2 worm cellular contexts compared by ENCODE assay signal in the genomic region with DNA sequence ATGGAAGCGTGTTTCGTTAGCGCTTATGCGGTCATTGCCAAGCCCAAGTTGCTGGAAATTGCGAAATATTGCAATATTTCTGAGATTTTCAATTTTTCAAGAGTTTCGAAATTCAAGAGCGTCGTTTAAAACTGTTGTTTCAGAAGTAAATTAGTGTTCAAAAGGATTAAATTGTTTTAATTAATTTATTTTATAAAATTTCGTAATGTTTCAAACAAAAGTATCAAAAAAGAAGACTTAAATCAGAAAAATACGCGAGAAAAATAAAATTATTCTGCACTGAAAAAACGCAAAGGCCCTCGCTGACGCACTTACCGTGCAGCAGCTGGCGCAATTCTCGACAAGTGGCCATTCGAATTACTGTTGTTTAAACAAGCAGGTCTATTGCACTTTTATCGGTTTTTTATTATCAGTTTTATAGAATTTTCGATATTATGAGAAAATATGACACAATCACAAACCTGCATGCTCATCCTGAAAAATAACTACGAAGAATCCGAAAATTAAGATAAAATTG.
A peak's percentile ranks its signal among the peaks of the same experiment; 100 is the strongest.
TF ChIP-seq lines count a peak whose summit lies in the region.

A gene (minus strand): TSS at position 51 of the 517 bp plus-strand sequence.

TF ChIP-seq in whole organism, L1 larva, 84 proteins besides CTCF, POLR2A, EP300 and RAD21 (continued from another document):
- peak; percentile 63 for TF ChIP-seq egl-13 (tag; optimal IDR thresholded peaks at IDR 0.05; lab: Kevin White, UChicago)
- TF ChIP-seq nhr-237 (tag; optimal IDR thresholded peaks at IDR 0.05; lab: Kevin White, UChicago), result peak; percentile 13
- TF ChIP-seq lir-3 (tag; optimal IDR thresholded peaks at IDR 0.05; lab: Kevin White, UChicago; ENCODE audit: poor library complexity), result peak; percentile 10
- peak; percentile 83 for TF ChIP-seq xbp-1 (tag; optimal IDR thresholded peaks at IDR 0.05; lab: Kevin White, UChicago)
- no peak for TF ChIP-seq unc-30 (tag; optimal IDR thresholded peaks at IDR 0.05; lab: Kevin White, UChicago)
- peak; percentile 62 for TF ChIP-seq fkh-8 (tag; optimal IDR thresholded peaks at IDR 0.05; lab: Kevin White, UChicago)
- TF ChIP-seq fkh-4 (tag; optimal IDR thresholded peaks at IDR 0.05; lab: Kevin White, UChicago; ENCODE audit: borderline replicate concordance), result peak; percentile 34
- peak; percentile 37 for TF ChIP-seq nhr-77 (tag; optimal IDR thresholded peaks at IDR 0.05; lab: Kevin White, UChicago)
- TF ChIP-seq nhr-84 (tag; optimal IDR thresholded peaks at IDR 0.05; lab: Kevin White, UChicago), result no peak
- peak; percentile 14 for TF ChIP-seq ceh-8 (GFP tag; optimal IDR thresholded peaks at IDR 0.05; lab: Kevin White, UChicago)
- TF ChIP-seq C16A3.4 (tag; optimal IDR thresholded peaks at IDR 0.05; lab: Kevin White, UChicago), result peak; percentile 83
- TF ChIP-seq nhr-76 (tag; optimal IDR thresholded peaks at IDR 0.05; lab: Kevin White, UChicago), result no peak
- peak; percentile 72 for TF ChIP-seq zip-4 (GFP tag; optimal IDR thresholded peaks at IDR 0.05; lab: Kevin White, UChicago)
- peak; percentile 67 for TF ChIP-seq F16B12.6 (tag; optimal IDR thresholded peaks at IDR 0.05; lab: Kevin White, UChicago)
- peak; percentile 86 for TF ChIP-seq rnt-1 (tag; optimal IDR thresholded peaks at IDR 0.05; lab: Kevin White, UChicago)
- no peak for TF ChIP-seq unc-98 (GFP tag; IDR thresholded peaks at IDR 0.05; lab: Robert Waterston, UW)
- no peak for TF ChIP-seq Y116A8C.19 (tag; optimal IDR thresholded peaks at IDR 0.05; lab: Kevin White, UChicago; ENCODE audit: borderline replicate concordance)
- TF ChIP-seq efl-3 (GFP tag; optimal IDR thresholded peaks at IDR 0.05; lab: Kevin White, UChicago), result no peak
- TF ChIP-seq aly-2 (tag; optimal IDR thresholded peaks at IDR 0.05; lab: Kevin White, UChicago), result peak; percentile 9
- no peak for TF ChIP-seq alr-1 (tag; optimal IDR thresholded peaks at IDR 0.05; lab: Kevin White, UChicago; ENCODE audit: borderline replicate concordance)
- TF ChIP-seq efl-1 (optimal IDR thresholded peaks at IDR 0.05; lab: Kevin White, UChicago), result peak; percentile 76 to 83
- TF ChIP-seq efl-1 (GFP tag; optimal IDR thresholded peaks at IDR 0.05 in 1 of 2; lab: Kevin White, UChicago), result peak; percentile 78 to 98
- TF ChIP-seq tbx-2 (tag; optimal IDR thresholded peaks at IDR 0.05; lab: Kevin White, UChicago), result peak; percentile 82
- peak; percentile 90 for TF ChIP-seq nhr-47 (tag; optimal IDR thresholded peaks at IDR 0.05; lab: Kevin White, UChicago)
- peak; percentile 59 for TF ChIP-seq blmp-1 (tag; optimal IDR thresholded peaks at IDR 0.05; lab: Kevin White, UChicago)
- TF ChIP-seq ztf-11 (tag; optimal IDR thresholded peaks at IDR 0.05; lab: Kevin White, UChicago), result peak in 1 of 2 experiments; percentile 61
- peak; percentile 89 for TF ChIP-seq snu-23 (GFP tag; optimal IDR thresholded peaks at IDR 0.05; lab: Kevin White, UChicago)
TF ChIP-seq in whole organism, L1 larva: peak in this region for 56.

TF ChIP-seq in whole organism, young adult, 124 proteins besides CTCF, POLR2A, EP300 and RAD21 (continued from another document):
- TF ChIP-seq egl-44 (GFP tag; IDR thresholded peaks at IDR 0.05; lab: Robert Waterston, UW), result no peak
- peak; percentile 82 for TF ChIP-seq pbrm-1 (GFP tag; IDR thresholded peaks at IDR 0.05; lab: Robert Waterston, UW)
- no peak for TF ChIP-seq zfh-2 (GFP tag; conservative IDR thresholded peaks at IDR 0.05; lab: Robert Waterston, UW)
- peak; percentile 87 for TF ChIP-seq F23B12.7 (tag; optimal IDR thresholded peaks at IDR 0.05; lab: Kevin White, UChicago; ENCODE audit: insufficient read depth)
- peak; percentile 51; the same call in 1 of the 2 replicates for TF ChIP-seq hmg-1.2 (GFP tag; IDR thresholded peaks at IDR 0.05; lab: Robert Waterston, UW)
